Fruit fly (Drosophila melanogaster): ENCODE measurements around the gene CG4660.

dm6 chrX:6094078-6094477, 12.9 kb upstream of the CG4660 start:
- TF ChIP-seq CG8478 (optimal IDR thresholded peaks at IDR 0.05) (no peak), CTCF (optimal IDR thresholded peaks at IDR 0.05) (no peak)
